Fruit fly (Drosophila melanogaster) whole organism, prepupa: ENCODE data around the gene CG10804.

Experiments
- Blimp-1 ChIP-seq: fragments of 200-800 bp; sonication (Bioruptor generic); optimal IDR thresholded peaks from 3 replicates; lab custom pipeline; 2017; ENCODE audit warnings: missing biosample characterization, missing genetic modification characterization, mild to moderate bottlenecking, moderate library complexity, missing genetic modification reagents
- CG10631 ChIP-seq: fragments of 200-800 bp; sonication (Bioruptor generic); optimal IDR thresholded peaks from 2 replicates; lab custom pipeline; 2016; ENCODE audit warnings: missing biosample characterization, missing genetic modification characterization
- CG10669 ChIP-seq: fragments of 200-800 bp; sonication (Bioruptor generic); optimal IDR thresholded peaks from 3 replicates; lab custom pipeline; 2018; ENCODE audit warnings: missing biosample characterization, mild to moderate bottlenecking, missing genetic modification characterization, moderate library complexity
- CG11294 ChIP-seq: fragments of 200-800 bp; sonication (Bioruptor generic); IDR thresholded peaks from 2 replicates; pipeline ENCODE4 v1.3.6; 2022; ENCODE audit warnings: missing biosample characterization, missing genetic modification characterization
- CG11902 ChIP-seq: fragments of 200-800 bp; sonication (Bioruptor generic); optimal IDR thresholded peaks from 3 replicates; lab custom pipeline; 2016; ENCODE audit warnings: missing biosample characterization, missing genetic modification characterization
- CG15336 ChIP-seq: fragments of 200-800 bp; sonication (Bioruptor generic); IDR thresholded peaks from 2 replicates; pipeline ENCODE4 v1.3.6; 2022; ENCODE audit warnings: missing biosample characterization, missing genetic modification characterization
- CG1621 ChIP-seq: fragments of 200-800 bp; sonication (Bioruptor generic); optimal IDR thresholded peaks from 3 replicates; lab custom pipeline; 2018; ENCODE audit warnings: missing biosample characterization, mild to moderate bottlenecking, missing genetic modification characterization
- CG16779 ChIP-seq: fragments of 200-800 bp; sonication (Bioruptor generic); optimal IDR thresholded peaks from 3 replicates; lab custom pipeline; 2017; ENCODE audit warnings: missing biosample characterization, mild to moderate bottlenecking, missing genetic modification characterization
- CG3032 ChIP-seq: fragments of 200-800 bp; optimal IDR thresholded peaks from 2 replicates; lab custom pipeline; 2019; ENCODE audit warnings: missing biosample characterization, mild to moderate bottlenecking, missing genetic modification characterization, moderate library complexity
- CG34406 ChIP-seq: fragments of 200-800 bp; sonication (Bioruptor generic); optimal IDR thresholded peaks from 3 replicates; lab custom pipeline; 2016; ENCODE audit warnings: missing biosample characterization, missing genetic modification characterization
- CG3919 ChIP-seq: fragments of 200-800 bp; sonication (Bioruptor generic); optimal IDR thresholded peaks from 3 replicates; lab custom pipeline; 2016; ENCODE audit warnings: missing biosample characterization, missing genetic modification characterization
- CG6163 ChIP-seq: fragments of 200-800 bp; sonication (Bioruptor generic); IDR thresholded peaks from 3 replicates; pipeline ENCODE4 v1.3.6; 2022; ENCODE audit warnings: missing biosample characterization, missing genetic modification characterization
- CG6808 ChIP-seq: fragments of 200-800 bp; sonication (Bioruptor generic); optimal IDR thresholded peaks from 3 replicates; lab custom pipeline; 2017; ENCODE audit warnings: missing biosample characterization, missing genetic modification characterization, mild to moderate bottlenecking, moderate library complexity, missing genetic modification reagents
- CG6854 ChIP-seq: fragments of 200-800 bp; sonication (Bioruptor generic); optimal IDR thresholded peaks from 2 replicates; lab custom pipeline; 2017; ENCODE audit warnings: missing biosample characterization, mild to moderate bottlenecking, missing genetic modification characterization
- CG8119 ChIP-seq: fragments of 200-800 bp; sonication (Bioruptor generic); IDR thresholded peaks from 3 replicates; pipeline ENCODE4 v1.3.6; 2022; ENCODE audit warnings: missing biosample characterization, missing genetic modification characterization
- CG8319 ChIP-seq: fragments of 200-800 bp; sonication (Bioruptor generic); optimal IDR thresholded peaks from 3 replicates; lab custom pipeline; 2016; ENCODE audit warnings: missing biosample characterization, missing genetic modification characterization
- CG8632 ChIP-seq: fragments of 200-800 bp; sonication (Bioruptor generic); optimal IDR thresholded peaks from 3 replicates; lab custom pipeline; 2016; ENCODE audit warnings: missing biosample characterization, missing genetic modification characterization
- CG9139 ChIP-seq: fragments of 200-800 bp; sonication (Bioruptor generic); optimal IDR thresholded peaks from 3 replicates; lab custom pipeline; 2017; ENCODE audit warnings: missing biosample characterization, mild to moderate bottlenecking, missing genetic modification characterization
- Eip75B ChIP-seq: fragments of 200-800 bp; sonication (Bioruptor generic); optimal IDR thresholded peaks from 3 replicates; lab custom pipeline; 2016; ENCODE audit warnings: missing biosample characterization, missing genetic modification characterization
- Ets21C ChIP-seq: fragments of 200-800 bp; sonication (Bioruptor generic); optimal IDR thresholded peaks from 3 replicates; lab custom pipeline; 2016; ENCODE audit warnings: missing biosample characterization, missing genetic modification characterization
- Ets96B ChIP-seq: fragments of 200-800 bp; optimal IDR thresholded peaks from 2 replicates; lab custom pipeline; 2019; ENCODE audit warnings: missing biosample characterization, mild to moderate bottlenecking, missing genetic modification characterization, moderate library complexity
- Gug ChIP-seq: fragments of 200-800 bp; sonication (Bioruptor generic); IDR thresholded peaks from 2 replicates; pipeline ENCODE4 v1.3.6; 2022; ENCODE audit warnings: missing biosample characterization, missing genetic modification characterization
- Hr4 ChIP-seq: fragments of 200-800 bp; sonication (Bioruptor generic); optimal IDR thresholded peaks from 3 replicates; lab custom pipeline; 2016; ENCODE audit warnings: missing biosample characterization, missing genetic modification characterization
- Lpt ChIP-seq: fragments of 200-800 bp; sonication (Bioruptor generic); optimal IDR thresholded peaks from 3 replicates; lab custom pipeline; 2016; ENCODE audit warnings: missing biosample characterization, missing genetic modification characterization
- Met ChIP-seq: fragments of 200-800 bp; sonication (Bioruptor generic); optimal IDR thresholded peaks from 3 replicates; lab custom pipeline; 2016; ENCODE audit warnings: missing biosample characterization, missing genetic modification characterization
- Smox ChIP-seq: fragments of 200-800 bp; sonication (Bioruptor generic); optimal IDR thresholded peaks from 3 replicates; lab custom pipeline; 2016; ENCODE audit warnings: missing biosample characterization, missing genetic modification characterization
- Sox102F ChIP-seq: fragments of 200-800 bp; sonication (Bioruptor generic); optimal IDR thresholded peaks from 2 replicates; lab custom pipeline; 2016; ENCODE audit warnings: missing biosample characterization, mild to moderate bottlenecking, missing genetic modification characterization
- Sox14 ChIP-seq: fragments of 200-800 bp; sonication (Bioruptor generic); optimal IDR thresholded peaks from 3 replicates; lab custom pipeline; 2016; ENCODE audit warnings: missing biosample characterization, missing genetic modification characterization
- achi ChIP-seq: fragments of 200-800 bp; sonication (Bioruptor generic); optimal IDR thresholded peaks from 3 replicates; lab custom pipeline; 2016; ENCODE audit warnings: missing biosample characterization, missing genetic modification characterization
- dsx ChIP-seq: fragments of 200-800 bp; optimal IDR thresholded peaks from 3 replicates; lab custom pipeline; 2019; ENCODE audit warnings: missing biosample characterization, mild to moderate bottlenecking, missing genetic modification characterization, moderate library complexity; ENCODE audit not compliant: poor library complexity, severe bottlenecking
- eg ChIP-seq: fragments of 200-800 bp; sonication (Bioruptor generic); IDR thresholded peaks from 3 replicates; pipeline ENCODE4 v1.3.6; 2022; ENCODE audit warnings: missing biosample characterization, missing genetic modification characterization
- fd59A ChIP-seq: fragments of 200-800 bp; sonication (Bioruptor generic); optimal IDR thresholded peaks from 2 replicates; lab custom pipeline; 2017; ENCODE audit warnings: missing biosample characterization, mild to moderate bottlenecking, missing genetic modification characterization, missing genetic modification reagents
- fd85E ChIP-seq: fragments of 200-800 bp; sonication (Bioruptor generic); optimal IDR thresholded peaks from 3 replicates; lab custom pipeline; 2016; ENCODE audit warnings: missing biosample characterization, missing genetic modification characterization
- lz ChIP-seq: fragments of 200-800 bp; sonication (Bioruptor generic); optimal IDR thresholded peaks from 3 replicates; lab custom pipeline; 2016; ENCODE audit warnings: missing biosample characterization, missing genetic modification characterization
- pdm3 ChIP-seq: fragments of 200-800 bp; sonication (Bioruptor generic); optimal IDR thresholded peaks from 3 replicates; lab custom pipeline; 2016; ENCODE audit warnings: missing biosample characterization, missing genetic modification characterization
- spab ChIP-seq: fragments of 200-800 bp; sonication (Bioruptor generic); optimal IDR thresholded peaks from 2 replicates; lab custom pipeline; 2017; ENCODE audit warnings: missing biosample characterization, mild to moderate bottlenecking, missing genetic modification characterization, missing genetic modification reagents
- ss ChIP-seq, 2 experiments: fragments of 200-800 bp; sonication (Bioruptor generic); optimal IDR thresholded peaks; 2 replicates in 1 of 2; 3 replicates in 1 of 2; lab custom pipeline; 2017 to 2018; ENCODE audit warnings: mild to moderate bottlenecking in 2 of 2, missing biosample characterization in 2 of 2, missing genetic modification characterization in 2 of 2, moderate library complexity in 1 of 2
- svp ChIP-seq: fragments of 200-800 bp; sonication (Bioruptor generic); peaks from one replicate; lab custom pipeline; 2016; ENCODE audit warnings: missing biosample characterization, missing genetic modification characterization
- topi ChIP-seq: fragments of 200-800 bp; sonication (Bioruptor generic); optimal IDR thresholded peaks from 3 replicates; lab custom pipeline; 2016; ENCODE audit warnings: missing biosample characterization, missing genetic modification characterization

CG10804 gene

dm6 chrX:3474476-3475439 is 7.4 kb downstream of the CG10804 start, which contains the start of gene CG12206 (continued):
- TF ChIP-seq CG8632 (GFP tag; lab: Kevin White, UChicago) (peak; percentile 81), achi (GFP tag; lab: Kevin White, UChicago) (peak; percentile 71), topi (GFP tag; lab: Kevin White, UChicago) (peak; percentile 34), svp (peak; percentile 72), CG3032 (tag; lab: Kevin White, UChicago) (peak; percentile 90), pdm3 (GFP tag; lab: Kevin White, UChicago) (peak; percentile 72), Hr4 (GFP tag; lab: Kevin White, UChicago) (peak; percentile 36), CG9139 (GFP tag; lab: Kevin White, UChicago) (peak; percentile 91), spab (GFP tag; lab: Kevin White, UChicago) (peak; percentile 88), CG6808 (GFP tag; lab: Kevin White, UChicago) (peak; percentile 91), CG1621 (tag; lab: Kevin White, UChicago) (peak; percentile 82), lz (GFP tag; lab: Kevin White, UChicago) (peak; percentile 21), CG34406 (GFP tag; lab: Kevin White, UChicago) (peak; percentile 83), eg (GFP tag; lab: Robert Waterston, UW) (peak; percentile 80), Lpt (GFP tag; lab: Kevin White, UChicago) (peak; percentile 66), Sox14 (GFP tag; lab: Kevin White, UChicago) (no peak), CG11902 (peak; percentile 42), CG16779 (tag; lab: Kevin White, UChicago) (peak; percentile 85), CG11294 (GFP tag; lab: Robert Waterston, UW) (no peak), Sox102F (GFP tag; lab: Kevin White, UChicago) (peak; percentile 25), Eip75B (GFP tag; lab: Kevin White, UChicago) (peak; percentile 50), CG8119 (peak; percentile 86), fd85E (GFP tag; lab: Kevin White, UChicago) (no peak), Met (GFP tag; lab: Kevin White, UChicago) (peak; percentile 22), Ets21C (GFP tag; lab: Kevin White, UChicago) (no peak), CG10631 (peak; percentile 72), ss (GFP tag; optimal IDR thresholded peaks at IDR 0.05; lab: Kevin White, UChicago) (peak; percentile 93 to 96), CG8319 (GFP tag; lab: Kevin White, UChicago) (peak; percentile 58), fd59A (peak; percentile 69), CG15336 (GFP tag; lab: Robert Waterston, UW) (peak; percentile 66), CG3919 (GFP tag; lab: Kevin White, UChicago) (peak; percentile 57), CG6163 (GFP tag; lab: Robert Waterston, UW) (peak; percentile 87), dsx (GFP tag; lab: Kevin White, UChicago) (peak; percentile 99), Smox (GFP tag; lab: Kevin White, UChicago) (peak; percentile 7), CG10669 (GFP tag; lab: Kevin White, UChicago) (peak; percentile 92), Ets96B (tag; lab: Kevin White, UChicago) (peak; percentile 88), CG6854 (GFP tag; lab: Kevin White, UChicago) (peak; percentile 60), Gug (GFP tag; lab: Robert Waterston, UW) (peak; percentile 32; the same call in 1 of the 2 replicates), Blimp-1 (GFP tag; lab: Kevin White, UChicago) (peak; percentile 66)
